Worm (Caenorhabditis elegans) whole organism, midembryonic: ENCODE measurements around the gene F53E10.1.

ENCODE experiments used
- T22C8.4 ChIP-seq: fragments of 200-800 bp; sonication (Bioruptor generic); IDR thresholded peaks from 2 replicates; pipeline ENCODE4 v1.3.6; 2022; ENCODE audit warnings: missing genetic modification characterization, missing compliant biosample characterization
- cog-1 ChIP-seq: sonication (generic microtip); optimal IDR thresholded peaks from 2 replicates; lab custom pipeline; 2016; ENCODE audit warnings: missing genetic modification characterization, missing compliant biosample characterization
- flt-1 ChIP-seq: fragments of 200-800 bp; sonication (Bioruptor generic); IDR thresholded peaks from 2 replicates; pipeline ENCODE4 v1.3.6; 2022; ENCODE audit warnings: missing genetic modification characterization, missing compliant biosample characterization
- klf-2 ChIP-seq: fragments of 200-800 bp; sonication (Bioruptor generic); conservative IDR thresholded peaks from 2 replicates; pipeline ENCODE4 v1.3.6; 2022; ENCODE audit warnings: missing genetic modification reagents, missing genetic modification characterization, missing compliant biosample characterization
- med-1 ChIP-seq: sonication (generic microtip); optimal IDR thresholded peaks from 2 replicates; lab custom pipeline; 2017; ENCODE audit warnings: missing genetic modification characterization, mild to moderate bottlenecking, missing compliant biosample characterization, antibody characterized with exemption, missing genetic modification reagents; ENCODE audit not compliant: insufficient read depth
- tab-1 ChIP-seq: fragments of 200-800 bp; sonication (Bioruptor generic); IDR thresholded peaks from 2 replicates; pipeline ENCODE4 v1.3.6; 2022; ENCODE audit warnings: missing genetic modification characterization, missing compliant biosample characterization

- TF ChIP-seq med-1 (GFP tag; lab: Kevin White, UChicago), result no peak
- no peak for TF ChIP-seq T22C8.4
- TF ChIP-seq flt-1 (GFP tag; lab: Robert Waterston, UW), result no peak
- TF ChIP-seq tab-1, result no peak
- no peak for TF ChIP-seq klf-2 (GFP tag; lab: Robert Waterston, UW)
- no peak for TF ChIP-seq cog-1
These were observed 49.6 kb upstream of the F53E10.1 start, which contains the start of gene Y45G12C.1 for ce11 chrV:2565525-2565924.
